Fruit fly (Drosophila melanogaster): Measurements from ENCODE around the gene CG6310.

- TF ChIP-seq Snoo (tag; optimal IDR thresholded peaks at IDR 0.05) (no peak), CG15710 (tag; optimal IDR thresholded peaks at IDR 0.05) (no peak), Pif1B (GFP tag; optimal IDR thresholded peaks at IDR 0.05) (no peak), CG10348 (GFP tag; IDR thresholded peaks at IDR 0.05) (no peak), CG4496 (GFP tag; IDR thresholded peaks at IDR 0.05) (no peak), fd96Ca (GFP tag; IDR thresholded peaks at IDR 0.05) (no peak)
Measured at dm6 chr3L:11051271-11051670, 18.4 kb downstream of the CG6310 start, which contains the start of gene CG43693.
